Worm (Caenorhabditis elegans) whole organism, L2 larva: Measurements from ENCODE around the gene T10G3.1.

Experiments used
- R02D3.7 ChIP-seq: fragments of 150-350 bp; optimal IDR thresholded peaks from 2 replicates; lab custom pipeline; 2014; ENCODE audit warnings: missing biosample characterization, missing genetic modification characterization
- ama-1 ChIP-seq: fragments of 150-350 bp; optimal IDR thresholded peaks from 2 replicates; lab custom pipeline; 2018; ENCODE audit warnings: inconsistent platforms
- fos-1 ChIP-seq: fragments of 150-350 bp; optimal IDR thresholded peaks from 2 replicates; lab custom pipeline; 2014; ENCODE audit warnings: missing biosample characterization, missing genetic modification characterization
- mdl-1 ChIP-seq, 2 experiments: fragments of 150-350 bp in 1 of 2; sonication (generic microtip) in 1 of 2; optimal IDR thresholded peaks; 2 replicates each; lab custom pipeline; 2017; ENCODE audit warnings: missing biosample characterization in 2 of 2, missing genetic modification characterization in 2 of 2
- unc-62 ChIP-seq: fragments of 150-350 bp; optimal IDR thresholded peaks from 2 replicates; lab custom pipeline; 2014; ENCODE audit warnings: missing biosample characterization, missing genetic modification reagents, missing genetic modification characterization

- TF ChIP-seq fos-1 (tag; lab: Kevin White, UChicago) (peak; percentile 56), R02D3.7 (no peak), mdl-1 (tag; optimal IDR thresholded peaks at IDR 0.05; lab: Kevin White, UChicago) (no peak), ama-1 (lab: Kevin White, UChicago) (no peak), unc-62 (GFP tag; lab: Kevin White, UChicago) (no peak)
Observed at ce11 chrV:13497322-13497847, 23.9 kb upstream of the T10G3.1 start, which contains the start of the genes eea-1 and gut-2.
